Worm (Caenorhabditis elegans): ENCODE results near the gene cdl-1.

DNA sequence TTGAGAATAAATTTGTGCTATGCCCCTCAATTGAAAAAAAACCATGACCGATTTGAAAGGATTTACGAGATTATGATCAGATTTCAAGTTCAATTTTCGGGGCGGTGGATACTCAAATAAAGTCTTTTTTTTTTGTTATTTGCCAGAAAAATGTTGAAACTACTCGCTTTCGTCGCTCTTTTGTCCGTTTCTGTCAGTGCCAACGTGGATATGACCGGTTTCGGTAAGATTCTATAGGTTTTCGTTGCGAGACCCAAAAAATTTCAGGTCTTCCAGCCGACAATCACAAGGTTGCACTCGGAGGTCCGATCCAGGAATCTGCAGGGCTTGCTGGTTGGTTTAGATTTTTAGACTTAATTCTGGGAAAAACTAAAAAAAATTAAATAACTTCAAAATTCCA lies 2.0 kb downstream of the cdl-1 start, which contains the start of gene tag-209:
- no peak for TF ChIP-seq lin-13 (tag; optimal IDR thresholded peaks at IDR 0.05)
- TF ChIP-seq unc-39 (tag; optimal IDR thresholded peaks at IDR 0.05), result no peak
- TF ChIP-seq nhr-28 (tag; optimal IDR thresholded peaks at IDR 0.05), result no peak
- TF ChIP-seq nhr-12 (tag; optimal IDR thresholded peaks at IDR 0.05), result no peak
- TF ChIP-seq mab-5 (tag; optimal IDR thresholded peaks at IDR 0.05), result no peak
- TF ChIP-seq ztf-11 (tag; optimal IDR thresholded peaks at IDR 0.05), result no peak
- TF ChIP-seq sptf-1 (tag; optimal IDR thresholded peaks at IDR 0.05), result no peak
- TF ChIP-seq nhr-76 (tag; optimal IDR thresholded peaks at IDR 0.05), result no peak
- TF ChIP-seq mep-1 (tag; optimal IDR thresholded peaks at IDR 0.05), result no peak
- TF ChIP-seq elt-3 (tag; optimal IDR thresholded peaks at IDR 0.05), result no peak
- no peak for TF ChIP-seq nhr-237 (tag; optimal IDR thresholded peaks at IDR 0.05)
- TF ChIP-seq drap-1 (GFP tag; optimal IDR thresholded peaks at IDR 0.05), result no peak
